Fruit fly (Drosophila melanogaster): ENCODE results near the gene Oatp30B.

- TF ChIP-seq psq (optimal IDR thresholded peaks at IDR 0.05), result no peak
- no peak for TF ChIP-seq Myc (optimal IDR thresholded peaks at IDR 0.05)
Observed at dm6 chr2L:9568360-9569088, 47.5 kb downstream of the Oatp30B start, which contains the start of gene brwl.
